Worm (Caenorhabditis elegans) whole organism, L1 larva: Measurements from ENCODE around the gene C38C5.1.
A peak's percentile ranks its signal among the peaks of the same experiment; 100 is the strongest.

ENCODE experiments used
- C04F5.9 ChIP-seq: sonication (generic microtip); optimal IDR thresholded peaks from 2 replicates; lab custom pipeline; 2016; ENCODE audit warnings: missing genetic modification characterization, missing compliant biosample characterization
- C16A3.4 ChIP-seq: fragments of 150-350 bp; optimal IDR thresholded peaks from 2 replicates; lab custom pipeline; 2014; ENCODE audit warnings: missing biosample characterization, missing genetic modification characterization
- F16B12.6 ChIP-seq: fragments of 150-350 bp; optimal IDR thresholded peaks from 2 replicates; lab custom pipeline; 2014; ENCODE audit warnings: missing biosample characterization, missing genetic modification characterization
- alr-1 ChIP-seq: fragments of 200-800 bp; sonication (Bioruptor generic); optimal IDR thresholded peaks from 2 replicates; lab custom pipeline; 2018; ENCODE audit warnings: borderline replicate concordance, mild to moderate bottlenecking, missing genetic modification characterization, missing compliant biosample characterization
- blmp-1 ChIP-seq: fragments of 150-350 bp; optimal IDR thresholded peaks from 2 replicates; lab custom pipeline; 2014; ENCODE audit warnings: missing biosample characterization, missing genetic modification characterization
- ceh-88 ChIP-seq: fragments of 200-800 bp; sonication (Bioruptor generic); IDR thresholded peaks from 2 replicates; pipeline ENCODE4 v1.3.6; 2022; ENCODE audit warnings: missing genetic modification characterization, missing compliant biosample characterization
- efl-1 ChIP-seq, 4 experiments: fragments of 150-350 bp; optimal IDR thresholded peaks in 3 of 4; peaks in 1 of 4; 1 replicate in 1 of 4; 2 replicates in 3 of 4; lab custom pipeline; 2014; ENCODE audit warnings: missing biosample characterization in 2 of 4, missing genetic modification characterization in 2 of 4, missing genetic modification reagents in 2 of 4
- efl-3 ChIP-seq: fragments of 200-800 bp; sonication (Bioruptor generic); optimal IDR thresholded peaks from 2 replicates; lab custom pipeline; 2018; ENCODE audit warnings: mild to moderate bottlenecking, missing genetic modification characterization, missing compliant biosample characterization
- elt-2 ChIP-seq: sonication (generic microtip); optimal IDR thresholded peaks from 2 replicates; lab custom pipeline; 2016; ENCODE audit warnings: missing genetic modification characterization, mild to moderate bottlenecking, inconsistent platforms, missing compliant biosample characterization, missing genetic modification reagents
- elt-3 ChIP-seq, 6 experiments: fragments of 150-350 bp in 1 of 6; sonication (generic microtip); optimal IDR thresholded peaks; 2 replicates each; lab custom pipeline; 2017 to 2018; ENCODE audit warnings: missing biosample characterization in 6 of 6, missing genetic modification characterization in 6 of 6, inconsistent platforms in 1 of 6
- fkh-4 ChIP-seq: sonication (generic microtip); optimal IDR thresholded peaks from 2 replicates; lab custom pipeline; 2016; ENCODE audit warnings: missing compliant biosample characterization, missing genetic modification characterization, borderline replicate concordance
- fkh-8 ChIP-seq: sonication (generic microtip); optimal IDR thresholded peaks from 2 replicates; lab custom pipeline; 2016; ENCODE audit warnings: mild to moderate bottlenecking, missing genetic modification characterization, missing compliant biosample characterization
- hlh-4 ChIP-seq: sonication (generic microtip); optimal IDR thresholded peaks from 2 replicates; lab custom pipeline; 2016; ENCODE audit warnings: mild to moderate bottlenecking, missing genetic modification characterization, missing compliant biosample characterization
- isw-1 ChIP-seq: fragments of 200-800 bp; sonication (Bioruptor generic); IDR thresholded peaks from 2 replicates; pipeline ENCODE4 v1.3.6; 2022; ENCODE audit warnings: missing genetic modification characterization, missing compliant biosample characterization
- lin-13 ChIP-seq: fragments of 150-350 bp; optimal IDR thresholded peaks from 2 replicates; lab custom pipeline; 2014; ENCODE audit warnings: missing biosample characterization, missing genetic modification reagents, missing genetic modification characterization
- lin-14 ChIP-seq: fragments of 200-800 bp; sonication (Bioruptor generic); optimal IDR thresholded peaks from 2 replicates; lab custom pipeline; 2018; ENCODE audit warnings: mild to moderate bottlenecking, missing genetic modification characterization, moderate library complexity, missing compliant biosample characterization
- lin-35 ChIP-seq, 2 experiments: fragments of 150-350 bp; optimal IDR thresholded peaks; 2 replicates each; lab custom pipeline; 2014; ENCODE audit warnings: missing biosample characterization in 2 of 2, missing genetic modification characterization in 2 of 2, missing genetic modification reagents in 2 of 2
- lir-3 ChIP-seq: sonication (generic microtip); optimal IDR thresholded peaks from 2 replicates; lab custom pipeline; 2016; ENCODE audit warnings: mild to moderate bottlenecking, missing genetic modification characterization, moderate library complexity, missing compliant biosample characterization; ENCODE audit not compliant: poor library complexity
- mab-9 ChIP-seq: fragments of 200-800 bp; sonication (Bioruptor generic); IDR thresholded peaks from 2 replicates; pipeline ENCODE4 v1.3.6; 2022; ENCODE audit warnings: missing genetic modification reagents, missing genetic modification characterization, missing compliant biosample characterization
- mdl-1 ChIP-seq, 2 experiments: fragments of 150-350 bp; optimal IDR thresholded peaks; 2 replicates each; lab custom pipeline; 2014 to 2017; ENCODE audit warnings: missing biosample characterization in 2 of 2, missing genetic modification characterization in 2 of 2, inconsistent platforms in 1 of 2
- mef-2 ChIP-seq: fragments of 150-350 bp; optimal IDR thresholded peaks from 2 replicates; lab custom pipeline; 2014; ENCODE audit warnings: missing biosample characterization, missing genetic modification characterization
- mep-1 ChIP-seq: fragments of 150-350 bp; optimal IDR thresholded peaks from 2 replicates; lab custom pipeline; 2014; ENCODE audit warnings: missing biosample characterization, missing genetic modification characterization
- nhr-19 ChIP-seq: fragments of 200-800 bp; sonication (Bioruptor generic); conservative IDR thresholded peaks from 2 replicates; pipeline ENCODE4 v1.3.6; 2022; ENCODE audit warnings: missing genetic modification characterization, missing compliant biosample characterization
- nhr-20 ChIP-seq: sonication (generic microtip); optimal IDR thresholded peaks from 2 replicates; lab custom pipeline; 2016; ENCODE audit warnings: mild to moderate bottlenecking, missing genetic modification characterization, missing compliant biosample characterization
- nhr-28 ChIP-seq: fragments of 150-350 bp; optimal IDR thresholded peaks from 2 replicates; lab custom pipeline; 2014; ENCODE audit warnings: missing biosample characterization, missing genetic modification characterization
- nhr-47 ChIP-seq: sonication (generic microtip); optimal IDR thresholded peaks from 2 replicates; lab custom pipeline; 2016; ENCODE audit warnings: mild to moderate bottlenecking, missing genetic modification characterization, moderate library complexity, missing compliant biosample characterization
- nhr-71 ChIP-seq: sonication (generic microtip); optimal IDR thresholded peaks from 2 replicates; lab custom pipeline; 2016; ENCODE audit warnings: mild to moderate bottlenecking, missing genetic modification characterization, moderate library complexity, missing compliant biosample characterization
- nhr-84 ChIP-seq: sonication (generic microtip); optimal IDR thresholded peaks from 2 replicates; lab custom pipeline; 2017; ENCODE audit warnings: missing biosample characterization, missing genetic modification characterization
- nhr-85 ChIP-seq: sonication (generic microtip); peaks from one replicate; lab custom pipeline; 2016; ENCODE audit warnings: missing genetic modification characterization, inconsistent platforms, missing compliant biosample characterization
- nhr-90 ChIP-seq: sonication (generic microtip); optimal IDR thresholded peaks from 2 replicates; lab custom pipeline; 2016; ENCODE audit warnings: mild to moderate bottlenecking, missing genetic modification characterization, missing compliant biosample characterization; ENCODE audit not compliant: poor library complexity
- pag-3 ChIP-seq: sonication (generic microtip); optimal IDR thresholded peaks from 2 replicates; lab custom pipeline; 2017; ENCODE audit warnings: missing genetic modification characterization, mild to moderate bottlenecking, missing compliant biosample characterization, antibody characterized with exemption, borderline replicate concordance; ENCODE audit not compliant: insufficient read depth
- pqm-1 ChIP-seq: sonication (generic microtip); optimal IDR thresholded peaks from 3 replicates; lab custom pipeline; 2017; ENCODE audit warnings: missing biosample characterization, missing genetic modification characterization
- rnt-1 ChIP-seq: sonication (generic microtip); optimal IDR thresholded peaks from 2 replicates; lab custom pipeline; 2016; ENCODE audit warnings: mild to moderate bottlenecking, missing genetic modification characterization, moderate library complexity, missing compliant biosample characterization
- snpc-4 ChIP-seq: fragments of 150-350 bp; optimal IDR thresholded peaks from 2 replicates; lab custom pipeline; 2014; ENCODE audit warnings: missing biosample characterization, missing genetic modification characterization
- snu-23 ChIP-seq: sonication (generic microtip); optimal IDR thresholded peaks from 2 replicates; lab custom pipeline; 2016; ENCODE audit warnings: missing genetic modification characterization, missing compliant biosample characterization
- sox-4 ChIP-seq: sonication (generic microtip); optimal IDR thresholded peaks from 2 replicates; lab custom pipeline; 2016; ENCODE audit warnings: missing genetic modification characterization, missing compliant biosample characterization
- sptf-1 ChIP-seq: fragments of 150-350 bp; optimal IDR thresholded peaks from 2 replicates; lab custom pipeline; 2014; ENCODE audit warnings: missing biosample characterization, missing genetic modification characterization
- swsn-7 ChIP-seq: sonication (generic microtip); optimal IDR thresholded peaks from 2 replicates; lab custom pipeline; 2016; ENCODE audit warnings: missing genetic modification characterization, missing compliant biosample characterization
- tbx-2 ChIP-seq: sonication (generic microtip); optimal IDR thresholded peaks from 2 replicates; lab custom pipeline; 2016; ENCODE audit warnings: missing genetic modification characterization, missing compliant biosample characterization
- unc-130 ChIP-seq: fragments of 150-350 bp; optimal IDR thresholded peaks from 2 replicates; lab custom pipeline; 2017; ENCODE audit warnings: missing biosample characterization, missing genetic modification characterization, inconsistent platforms
- unc-98 ChIP-seq: fragments of 200-800 bp; sonication (Bioruptor generic); IDR thresholded peaks from 2 replicates; pipeline ENCODE4 v1.3.6; 2022; ENCODE audit warnings: missing genetic modification characterization, missing compliant biosample characterization

Gene C38C5.1

ce11 chrX:5517844-5518243 is 40.0 kb upstream of the C38C5.1 start (continued):
- no peak for TF ChIP-seq fkh-4 (tag; lab: Kevin White, UChicago)
- TF ChIP-seq isw-1, result no peak
- TF ChIP-seq lir-3 (tag; lab: Kevin White, UChicago), result no peak
- no peak for TF ChIP-seq sptf-1 (tag; lab: Kevin White, UChicago)

ce11 chrX:5518352-5518751 is 39.5 kb upstream of the C38C5.1 start:
- TF ChIP-seq C04F5.9 (tag; lab: Kevin White, UChicago) (no peak), hlh-4 (tag; lab: Kevin White, UChicago) (no peak), unc-98 (GFP tag; lab: Robert Waterston, UW) (no peak), tbx-2 (tag; lab: Kevin White, UChicago) (no peak), nhr-84 (tag; lab: Kevin White, UChicago) (no peak), nhr-85 (tag; lab: Kevin White, UChicago) (peak; percentile 32), nhr-19 (no peak), mef-2 (no peak), efl-1 (optimal IDR thresholded peaks at IDR 0.05; lab: Kevin White, UChicago) (no peak), efl-1 (GFP tag; optimal IDR thresholded peaks at IDR 0.05 in 1 of 2; lab: Kevin White, UChicago) (peak in 1 of 2 experiments; percentile 56), mep-1 (tag; lab: Kevin White, UChicago) (no peak)

ce11 chrX:5519567-5519966 is 38.3 kb upstream of the C38C5.1 start:
- TF ChIP-seq nhr-28 (no peak), nhr-85 (tag; lab: Kevin White, UChicago) (no peak), alr-1 (tag; lab: Kevin White, UChicago) (no peak), efl-1 (optimal IDR thresholded peaks at IDR 0.05; lab: Kevin White, UChicago) (no peak), efl-1 (GFP tag; optimal IDR thresholded peaks at IDR 0.05 in 1 of 2; lab: Kevin White, UChicago) (peak in 1 of 2 experiments; percentile 11), elt-3 (tag; optimal IDR thresholded peaks at IDR 0.05; lab: Kevin White, UChicago) (no peak), mab-9 (GFP tag; lab: Robert Waterston, UW) (no peak), lin-14 (GFP tag; lab: Kevin White, UChicago) (peak; percentile 60), lin-13 (no peak), nhr-47 (peak; percentile 7), lir-3 (tag; lab: Kevin White, UChicago) (peak; percentile 1), sox-4 (no peak), nhr-84 (tag; lab: Kevin White, UChicago) (no peak), pag-3 (no peak), pqm-1 (tag; lab: Kevin White, UChicago) (no peak), hlh-4 (tag; lab: Kevin White, UChicago) (no peak), nhr-71 (tag; lab: Kevin White, UChicago) (peak; percentile 37)

DNA sequence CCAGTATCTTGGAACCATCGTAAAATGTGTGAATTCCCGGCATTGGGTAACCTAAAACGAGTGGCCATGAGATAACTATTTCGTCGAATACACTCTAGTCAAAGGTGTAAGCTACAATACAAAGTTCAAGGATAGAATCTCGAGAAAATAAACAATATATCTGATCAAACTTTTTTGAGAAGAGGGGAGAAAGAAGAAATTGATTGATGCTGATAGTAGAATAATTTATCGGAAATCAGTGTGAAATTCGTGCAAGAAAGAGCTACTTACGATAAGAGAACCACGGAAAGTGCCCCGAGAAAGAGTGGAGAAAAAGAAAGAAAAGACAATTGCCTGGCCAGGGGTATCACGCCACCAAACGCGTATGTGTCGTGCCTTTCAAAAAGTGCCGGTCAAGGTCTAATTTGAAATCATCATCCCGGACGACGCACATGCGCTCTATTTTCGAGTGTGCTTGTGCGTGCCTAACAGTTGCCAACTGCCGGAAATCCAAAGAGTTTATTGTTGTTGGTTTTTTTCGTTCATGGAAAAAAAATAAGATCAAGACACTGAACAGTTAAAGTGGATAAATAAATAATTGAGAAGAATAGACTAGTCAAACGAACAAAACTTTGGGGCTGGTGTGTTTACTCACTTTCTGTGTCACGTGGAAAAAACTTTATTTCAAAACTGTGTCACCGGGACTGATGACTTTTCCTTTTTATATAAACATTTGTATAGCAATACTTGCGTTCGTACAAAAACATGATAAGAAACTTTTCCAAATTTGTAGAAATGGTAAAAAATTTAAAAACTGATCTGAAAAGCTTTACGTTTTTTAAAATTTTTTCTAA is 34.9 kb upstream of the C38C5.1 start, which contains the start of gene mboa-3:
mboa-3 (minus strand) TSS at position 51 of the 833 bp plus-strand sequence.
- TF ChIP-seq nhr-20 (tag; lab: Kevin White, UChicago), result peak; percentile 83
- peak; percentile 73 for TF ChIP-seq lin-14 (GFP tag; lab: Kevin White, UChicago)
- TF ChIP-seq nhr-90 (tag; lab: Kevin White, UChicago), result peak; percentile 37
- TF ChIP-seq C16A3.4, result no peak
- no peak for TF ChIP-seq fkh-8 (tag; lab: Kevin White, UChicago)
- no peak for TF ChIP-seq ceh-88 (GFP tag; lab: Robert Waterston, UW)
- peak; percentile 26 for TF ChIP-seq unc-130 (tag; lab: Kevin White, UChicago)
- TF ChIP-seq blmp-1 (tag; lab: Kevin White, UChicago), result peak; percentile 11
- TF ChIP-seq elt-3 (tag; optimal IDR thresholded peaks at IDR 0.05; lab: Kevin White, UChicago), result peak in 2 of 6 experiments; percentile 23 to 39
- TF ChIP-seq snu-23, result peak; percentile 56
- no peak for TF ChIP-seq lin-35 (GFP tag; optimal IDR thresholded peaks at IDR 0.05; lab: Kevin White, UChicago)
- TF ChIP-seq snpc-4 (tag; lab: Kevin White, UChicago), result no peak
- peak; percentile 16 for TF ChIP-seq efl-3 (GFP tag; lab: Kevin White, UChicago)
- TF ChIP-seq rnt-1 (tag; lab: Kevin White, UChicago), result peak; percentile 59
- peak; percentile 75 for TF ChIP-seq nhr-71 (tag; lab: Kevin White, UChicago)
- peak; percentile 67 for TF ChIP-seq elt-2 (tag; lab: Kevin White, UChicago)
- TF ChIP-seq swsn-7 (tag; lab: Kevin White, UChicago), result peak; percentile 26
- no peak for TF ChIP-seq F16B12.6
- peak in 1 of 2 experiments; percentile 55 for TF ChIP-seq mdl-1 (tag; optimal IDR thresholded peaks at IDR 0.05; lab: Kevin White, UChicago)
- peak; percentile 43; the same call in 1 of the 2 replicates for TF ChIP-seq nhr-19
- no peak for TF ChIP-seq C04F5.9 (tag; lab: Kevin White, UChicago)
- TF ChIP-seq lin-13, result peak; percentile 5
- peak; percentile 86 for TF ChIP-seq nhr-85 (tag; lab: Kevin White, UChicago)
